Worm (Caenorhabditis elegans): ENCODE measurements around the gene Y54G2A.40.

ce11 chrIV:2819633-2820032 lies 26.6 kb upstream of the Y54G2A.40 start, which contains the start of gene Y54G2A.13:
- no peak for TF ChIP-seq lin-39 (tag; optimal IDR thresholded peaks at IDR 0.05)
- no peak for TF ChIP-seq ZK546.5 (tag; optimal IDR thresholded peaks at IDR 0.05)
- TF ChIP-seq elt-1 (tag; optimal IDR thresholded peaks at IDR 0.05): no peak
- TF ChIP-seq nhr-12 (tag; optimal IDR thresholded peaks at IDR 0.05): no peak
- no peak for TF ChIP-seq nhr-237 (tag; optimal IDR thresholded peaks at IDR 0.05)
- TF ChIP-seq elt-3 (tag; optimal IDR thresholded peaks at IDR 0.05): no peak
- no peak for TF ChIP-seq unc-62 (GFP tag; optimal IDR thresholded peaks at IDR 0.05)
- no peak for TF ChIP-seq nhr-67 (tag; optimal IDR thresholded peaks at IDR 0.05)
- TF ChIP-seq nhr-25 (tag; optimal IDR thresholded peaks at IDR 0.05): no peak
- no peak for TF ChIP-seq ama-1 (optimal IDR thresholded peaks at IDR 0.05)
- no peak for TF ChIP-seq ztf-11 (tag; optimal IDR thresholded peaks at IDR 0.05)
- TF ChIP-seq aly-2 (tag; optimal IDR thresholded peaks at IDR 0.05): no peak
- no peak for TF ChIP-seq sea-2 (GFP tag; optimal IDR thresholded peaks at IDR 0.05)
